Fruit fly (Drosophila melanogaster) whole organism, embryonic: ENCODE data around the gene Gdi.
A peak's percentile ranks its signal among the peaks of the same experiment; 100 is the strongest.

Experiments
- Ada2b ChIP-seq: fragments of 200-800 bp; sonication (Bioruptor generic); IDR thresholded peaks from 2 replicates; pipeline ENCODE4 v1.3.6; 2022; ENCODE audit warnings: missing biosample characterization, missing genetic modification characterization
- Atf6 ChIP-seq: fragments of 200-800 bp; sonication (Bioruptor generic); IDR thresholded peaks from 2 replicates; pipeline ENCODE4 v1.3.6; 2022; ENCODE audit warnings: missing biosample characterization, missing genetic modification characterization
- Awh ChIP-seq: fragments of 200-800 bp; sonication (Bioruptor generic); IDR thresholded peaks from 2 replicates; pipeline ENCODE4, ENCODE4 v1.3.6; 2022; ENCODE audit warnings: missing biosample characterization, missing genetic modification characterization
- B-H2 ChIP-seq: fragments of 200-800 bp; sonication (Bioruptor generic); optimal IDR thresholded peaks from 2 replicates; lab custom pipeline; 2018; ENCODE audit warnings: missing biosample characterization, mild to moderate bottlenecking, missing genetic modification characterization
- Bgb ChIP-seq: fragments of 200-800 bp; sonication (Bioruptor generic); IDR thresholded peaks from 2 replicates; pipeline ENCODE4 v1.3.6; 2022; ENCODE audit warnings: missing biosample characterization, missing genetic modification characterization; ENCODE audit not compliant: partially characterized antibody
- CG12155 ChIP-seq: fragments of 200-800 bp; sonication (Bioruptor generic); optimal IDR thresholded peaks from 3 replicates; lab custom pipeline; 2016; ENCODE audit warnings: missing biosample characterization, missing genetic modification characterization
- CG14667 ChIP-seq: fragments of 200-800 bp; sonication (Bioruptor generic); IDR thresholded peaks from 2 replicates; pipeline ENCODE4 v1.3.6; 2022; ENCODE audit warnings: missing biosample characterization, missing genetic modification characterization
- CG15011 ChIP-seq: fragments of 200-800 bp; sonication (Bioruptor generic); optimal IDR thresholded peaks from 3 replicates; lab custom pipeline; 2018; ENCODE audit warnings: missing biosample characterization, mild to moderate bottlenecking, missing genetic modification characterization
- CG15696 ChIP-seq: fragments of 200-800 bp; sonication (Bioruptor generic); optimal IDR thresholded peaks from 2 replicates; lab custom pipeline; 2019; ENCODE audit warnings: missing biosample characterization, mild to moderate bottlenecking, missing genetic modification characterization, moderate library complexity
- CG16813 ChIP-seq: fragments of 200-800 bp; sonication (Bioruptor generic); IDR thresholded peaks from 3 replicates; pipeline ENCODE4 v1.3.6; 2022; ENCODE audit warnings: missing biosample characterization, missing genetic modification characterization; ENCODE audit not compliant: partially characterized antibody
- CG17802 ChIP-seq: fragments of 200-800 bp; sonication (Bioruptor generic); optimal IDR thresholded peaks from 2 replicates; lab custom pipeline; 2018; ENCODE audit warnings: missing biosample characterization, mild to moderate bottlenecking, missing genetic modification characterization, moderate library complexity
- CG2116 ChIP-seq: fragments of 200-800 bp; sonication (Bioruptor generic); optimal IDR thresholded peaks from 3 replicates; lab custom pipeline; 2018; ENCODE audit warnings: missing biosample characterization, mild to moderate bottlenecking, missing genetic modification characterization
- CG2712 ChIP-seq: fragments of 200-800 bp; optimal IDR thresholded peaks from 3 replicates; lab custom pipeline; 2019; ENCODE audit warnings: missing biosample characterization, mild to moderate bottlenecking, missing genetic modification characterization, moderate library complexity
- CG31365 ChIP-seq: fragments of 200-800 bp; sonication (Bioruptor generic); optimal IDR thresholded peaks from 2 replicates; lab custom pipeline; 2018; ENCODE audit warnings: missing biosample characterization, mild to moderate bottlenecking, missing genetic modification characterization
- CG3163 ChIP-seq: fragments of 200-800 bp; sonication (Bioruptor generic); optimal IDR thresholded peaks from 3 replicates; lab custom pipeline; 2016; ENCODE audit warnings: missing biosample characterization, missing genetic modification characterization
- CG32767 ChIP-seq: fragments of 200-800 bp; sonication (Bioruptor generic); IDR thresholded peaks from 2 replicates; pipeline ENCODE4 v1.3.6; 2022; ENCODE audit warnings: missing biosample characterization, missing genetic modification characterization
- CG3838 ChIP-seq: fragments of 200-800 bp; sonication (Bioruptor generic); optimal IDR thresholded peaks from 3 replicates; lab custom pipeline; 2016; ENCODE audit warnings: missing biosample characterization, missing genetic modification characterization
- CG3847 ChIP-seq: fragments of 200-800 bp; sonication (Bioruptor generic); IDR thresholded peaks from 2 replicates; pipeline ENCODE4 v1.3.6; 2022; ENCODE audit warnings: missing biosample characterization, missing genetic modification characterization
- CG7745 ChIP-seq: fragments of 200-800 bp; sonication (Bioruptor generic); optimal IDR thresholded peaks from 2 replicates; lab custom pipeline; 2018; ENCODE audit warnings: missing biosample characterization, mild to moderate bottlenecking, missing genetic modification characterization, moderate library complexity
- CG8290 ChIP-seq, 3 experiments: fragments of 200-800 bp; sonication (Bioruptor generic); optimal IDR thresholded peaks; 2 replicates each; lab custom pipeline; 2016 to 2019; ENCODE audit warnings: missing biosample characterization in 3 of 3, missing genetic modification characterization in 3 of 3, mild to moderate bottlenecking in 2 of 3, moderate library complexity in 1 of 3
- CoRest ChIP-seq: fragments of 200-800 bp; sonication (Bioruptor generic); optimal IDR thresholded peaks from 3 replicates; lab custom pipeline; 2018; ENCODE audit warnings: missing biosample characterization, mild to moderate bottlenecking, missing genetic modification characterization, moderate library complexity
- Doc3 ChIP-seq: fragments of 200-800 bp; sonication (Bioruptor generic); IDR thresholded peaks from 3 replicates; pipeline ENCODE4 v1.3.6; 2022; ENCODE audit warnings: missing biosample characterization, missing genetic modification characterization; ENCODE audit not compliant: partially characterized antibody
- Dp ChIP-seq: fragments of 200-800 bp; sonication (Bioruptor generic); optimal IDR thresholded peaks from 2 replicates; lab custom pipeline; 2018; ENCODE audit warnings: missing biosample characterization, mild to moderate bottlenecking, missing genetic modification characterization, moderate library complexity
- H2.0 ChIP-seq: fragments of 200-800 bp; sonication (Bioruptor generic); IDR thresholded peaks from 2 replicates; pipeline ENCODE4 v1.3.6; 2022; ENCODE audit warnings: missing biosample characterization, missing genetic modification characterization
- Kr ChIP-seq: fragments of 200-800 bp; sonication (Bioruptor generic); optimal IDR thresholded peaks from 2 replicates; lab custom pipeline; 2017; ENCODE audit warnings: missing biosample characterization, mild to moderate bottlenecking, missing genetic modification characterization
- NC2α ChIP-seq: fragments of 200-800 bp; sonication (Bioruptor generic); optimal IDR thresholded peaks from 2 replicates; lab custom pipeline; 2016; ENCODE audit warnings: missing biosample characterization, missing genetic modification characterization
- Oaz ChIP-seq: fragments of 200-800 bp; sonication (Bioruptor generic); IDR thresholded peaks from 2 replicates; pipeline ENCODE4 v1.3.6; 2022; ENCODE audit warnings: missing biosample characterization, missing genetic modification characterization
- ara ChIP-seq: fragments of 200-800 bp; sonication (Bioruptor generic); IDR thresholded peaks from 2 replicates; pipeline ENCODE4 v1.3.6; 2022; ENCODE audit warnings: missing biosample characterization, missing genetic modification characterization
- cas ChIP-seq: fragments of 200-800 bp; sonication (Bioruptor generic); IDR thresholded peaks from 2 replicates; pipeline ENCODE4 v1.3.6; 2022; ENCODE audit warnings: missing biosample characterization, missing genetic modification characterization
- da ChIP-seq: fragments of 200-800 bp; sonication (Bioruptor generic); optimal IDR thresholded peaks from 2 replicates; lab custom pipeline; 2016; ENCODE audit warnings: missing biosample characterization, missing genetic modification characterization
- fd96Cb ChIP-seq: fragments of 200-800 bp; sonication (Bioruptor generic); optimal IDR thresholded peaks from 2 replicates; lab custom pipeline; 2018; ENCODE audit warnings: missing biosample characterization, mild to moderate bottlenecking, missing genetic modification characterization, moderate library complexity
- fru ChIP-seq: fragments of >200 bp; optimal IDR thresholded peaks from 2 replicates; lab custom pipeline; 2017
- hkb ChIP-seq, 2 experiments: fragments of 200-800 bp in 1 of 2; fragments of >200 bp in 1 of 2; sonication (Bioruptor generic) in 1 of 2; IDR thresholded peaks in 1 of 2; optimal IDR thresholded peaks in 1 of 2; 2 replicates each; pipeline versions ENCODE4 v1.3.6 to Lab custom; 2017 to 2022; ENCODE audit warnings: missing biosample characterization in 1 of 2, missing genetic modification characterization in 1 of 2
- knrl ChIP-seq: fragments of 200-800 bp; sonication (Bioruptor generic); IDR thresholded peaks from 3 replicates; pipeline ENCODE4 v1.3.6; 2022; ENCODE audit warnings: missing biosample characterization, missing genetic modification characterization; ENCODE audit not compliant: partially characterized antibody
- lov ChIP-seq, 2 experiments: fragments of 200-800 bp in 1 of 2; fragments of >200 bp in 1 of 2; sonication (Bioruptor generic) in 1 of 2; IDR thresholded peaks in 1 of 2; optimal IDR thresholded peaks in 1 of 2; 2 replicates in 1 of 2; 3 replicates in 1 of 2; pipeline versions ENCODE4 v1.3.6 to Lab custom; 2017 to 2022; ENCODE audit warnings: missing biosample characterization in 1 of 2, missing genetic modification characterization in 1 of 2
- maf-S ChIP-seq: fragments of 200-800 bp; sonication (Bioruptor generic); optimal IDR thresholded peaks from 2 replicates; lab custom pipeline; 2016; ENCODE audit warnings: missing biosample characterization, missing genetic modification characterization
- odd ChIP-seq: fragments of 200-800 bp; sonication (Bioruptor generic); optimal IDR thresholded peaks from 2 replicates; lab custom pipeline; 2017; ENCODE audit warnings: missing biosample characterization, mild to moderate bottlenecking, missing genetic modification characterization
- prd ChIP-seq, 3 experiments: fragments of >200 bp in 2 of 3; fragments of 200-800 bp in 1 of 3; sonication (Bioruptor generic) in 1 of 3; optimal IDR thresholded peaks in 2 of 3; IDR thresholded peaks in 1 of 3; 2 replicates in 2 of 3; 3 replicates in 1 of 3; pipeline versions ENCODE4 v1.3.6 to Lab custom; 2017 to 2022; ENCODE audit warnings: missing biosample characterization in 1 of 3, missing genetic modification characterization in 1 of 3
- pum ChIP-seq: fragments of 200-800 bp; sonication (Bioruptor generic); optimal IDR thresholded peaks from 2 replicates; lab custom pipeline; 2016; ENCODE audit warnings: missing biosample characterization, missing genetic modification characterization
- shn ChIP-seq: fragments of 200-800 bp; sonication (Bioruptor generic); optimal IDR thresholded peaks from 3 replicates; lab custom pipeline; 2016; ENCODE audit warnings: missing biosample characterization, missing genetic modification characterization
- slou ChIP-seq: fragments of 200-800 bp; sonication (Bioruptor generic); optimal IDR thresholded peaks from 3 replicates; lab custom pipeline; 2016; ENCODE audit warnings: missing biosample characterization, missing genetic modification characterization
- sob ChIP-seq: fragments of 200-800 bp; sonication (Bioruptor generic); IDR thresholded peaks from 2 replicates; pipeline ENCODE4 v1.3.6; 2022; ENCODE audit warnings: missing biosample characterization, missing genetic modification characterization
- tll ChIP-seq, 2 experiments: fragments of 200-800 bp in 1 of 2; fragments of >200 bp in 1 of 2; sonication (Bioruptor generic) in 1 of 2; optimal IDR thresholded peaks; 2 replicates each; lab custom pipeline; 2017 to 2019; ENCODE audit warnings: missing biosample characterization in 2 of 2, missing genetic modification characterization in 2 of 2, mild to moderate bottlenecking in 1 of 2, moderate library complexity in 1 of 2
- tna ChIP-seq: fragments of 200-800 bp; sonication (Bioruptor generic); IDR thresholded peaks from 2 replicates; pipeline ENCODE4 v1.3.6; 2022; ENCODE audit warnings: missing biosample characterization, missing genetic modification characterization; ENCODE audit not compliant: partially characterized antibody
- trem ChIP-seq: fragments of 200-800 bp; optimal IDR thresholded peaks from 3 replicates; lab custom pipeline; 2019; ENCODE audit warnings: missing biosample characterization, mild to moderate bottlenecking, missing genetic modification characterization, moderate library complexity
- trh ChIP-seq: fragments of 200-800 bp; sonication (Bioruptor generic); optimal IDR thresholded peaks from 2 replicates; lab custom pipeline; 2016; ENCODE audit warnings: missing biosample characterization, missing genetic modification characterization
- usp ChIP-seq: fragments of >200 bp; optimal IDR thresholded peaks from 2 replicates; lab custom pipeline; 2017; ENCODE audit warnings: missing biosample characterization, missing genetic modification characterization

Gdi gene

DNA sequence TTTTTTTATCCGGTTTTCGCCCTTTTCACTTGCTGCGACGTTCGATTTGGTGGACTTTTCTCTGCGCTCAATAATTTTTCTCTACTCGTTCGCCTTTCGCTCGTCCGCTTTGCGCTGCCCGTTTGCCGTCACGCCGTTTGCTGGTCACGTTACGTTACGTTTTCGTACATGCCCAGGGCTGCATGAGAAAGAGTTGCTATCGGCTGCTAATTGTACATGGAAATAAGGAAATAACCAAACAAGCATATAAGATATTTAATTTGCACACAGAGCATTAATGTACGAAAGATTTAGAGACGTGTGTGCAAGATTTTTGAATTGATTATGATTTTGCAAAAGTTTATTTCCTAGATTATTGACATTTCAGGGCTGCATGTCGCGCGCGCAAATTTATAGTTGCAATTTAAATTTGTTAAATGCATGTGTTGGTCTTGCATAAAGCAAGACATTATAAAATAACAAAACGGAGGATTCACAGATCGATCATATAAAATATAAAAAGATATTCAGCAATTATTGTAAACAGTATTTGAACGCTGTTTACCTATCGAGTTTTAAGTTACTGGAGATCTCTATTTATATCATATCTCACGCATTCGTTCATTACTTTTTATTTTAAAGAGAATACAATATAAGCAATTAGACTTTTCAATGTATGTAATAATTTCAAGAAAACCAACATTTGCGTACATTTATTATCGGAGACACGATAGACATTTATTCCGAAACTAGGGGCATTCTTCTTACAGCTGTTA, at the start of gene Gdi (continued):
- peak; percentile 1 for TF ChIP-seq CG15696 (tag; lab: Kevin White, UChicago)
- no peak for TF ChIP-seq CG7745
- TF ChIP-seq Doc3 (GFP tag; lab: Robert Waterston, UW) = peak; percentile 34; the same call in 2 of the 3 replicates
- no peak for TF ChIP-seq CG31365
- TF ChIP-seq H2.0 (GFP tag; lab: Robert Waterston, UW) = no peak
- no peak for TF ChIP-seq trh (GFP tag; lab: Kevin White, UChicago)
- TF ChIP-seq da (GFP tag; lab: Kevin White, UChicago) = no peak
- TF ChIP-seq fru (lab: Kevin White, UChicago) = peak; percentile 30
- TF ChIP-seq usp (GFP tag; lab: Kevin White, UChicago) = no peak
- TF ChIP-seq CG3838 (GFP tag; lab: Kevin White, UChicago) = no peak
- peak; percentile 95 for TF ChIP-seq CG2116 (GFP tag; lab: Kevin White, UChicago)
- TF ChIP-seq trem = peak; percentile 17
- TF ChIP-seq CoRest = peak; percentile 42
- no peak for TF ChIP-seq fd96Cb (tag; lab: Kevin White, UChicago)
- TF ChIP-seq CG17802 (tag; lab: Kevin White, UChicago) = no peak
- TF ChIP-seq knrl = 0 out of 3 replicates have a peak, but pooled peaks have one; percentile 37
- TF ChIP-seq CG2712 (tag; lab: Kevin White, UChicago) = peak; percentile 31
- peak; percentile 26 for TF ChIP-seq maf-S
- no peak for TF ChIP-seq odd (GFP tag; lab: Kevin White, UChicago)
- no peak for TF ChIP-seq Awh (GFP tag; lab: Robert Waterston, UW)
- TF ChIP-seq tna (GFP tag; lab: Robert Waterston, UW) = no peak
- no peak for TF ChIP-seq CG8290 (GFP tag; optimal IDR thresholded peaks at IDR 0.05; lab: Kevin White, UChicago)
- peak in 1 of 2 experiments; percentile 44 for TF ChIP-seq CG8290 (tag; optimal IDR thresholded peaks at IDR 0.05; lab: Kevin White, UChicago)
- no peak for TF ChIP-seq CG3163 (GFP tag; lab: Kevin White, UChicago)
- no peak for TF ChIP-seq tll (GFP tag; optimal IDR thresholded peaks at IDR 0.05; lab: Kevin White, UChicago)
- peak; percentile 30 for TF ChIP-seq slou
- no peak for TF ChIP-seq lov (optimal IDR thresholded peaks at IDR 0.05; lab: Kevin White, UChicago)
- TF ChIP-seq lov (GFP tag; IDR thresholded peaks at IDR 0.05; lab: Robert Waterston, UW) = no peak
- peak; percentile 75 for TF ChIP-seq Dp (GFP tag; lab: Kevin White, UChicago)
- TF ChIP-seq hkb (optimal IDR thresholded peaks at IDR 0.05; lab: Kevin White, UChicago) = no peak
- TF ChIP-seq hkb (GFP tag; IDR thresholded peaks at IDR 0.05; lab: Robert Waterston, UW) = 0 out of 2 replicates have a peak, but pooled peaks have one; percentile 23
- TF ChIP-seq cas (GFP tag; lab: Robert Waterston, UW) = no peak
- TF ChIP-seq sob (GFP tag; lab: Robert Waterston, UW) = peak; percentile 49; the same call in 1 of the 2 replicates
- no peak for TF ChIP-seq Oaz
- TF ChIP-seq CG32767 (GFP tag; lab: Robert Waterston, UW) = no peak
- no peak for TF ChIP-seq CG14667
- no peak for TF ChIP-seq ara (GFP tag; lab: Robert Waterston, UW)
- no peak for TF ChIP-seq prd (optimal IDR thresholded peaks at IDR 0.05; lab: Kevin White, UChicago)
- peak; percentile 19; the same call in 1 of the 3 replicates for TF ChIP-seq prd (GFP tag; IDR thresholded peaks at IDR 0.05; lab: Robert Waterston, UW)
- TF ChIP-seq pum (GFP tag; lab: Kevin White, UChicago) = peak; percentile 14
- TF ChIP-seq CG3847 (GFP tag; lab: Robert Waterston, UW) = peak; percentile 34; the same call in 1 of the 2 replicates
- TF ChIP-seq CG12155 (GFP tag; lab: Kevin White, UChicago) = peak; percentile 61
- TF ChIP-seq NC2α (GFP tag; lab: Kevin White, UChicago) = no peak
- TF ChIP-seq Kr (GFP tag; lab: Kevin White, UChicago) = no peak
- TF ChIP-seq B-H2 (GFP tag; lab: Kevin White, UChicago) = peak; percentile 43
- no peak for TF ChIP-seq Ada2b (GFP tag; lab: Robert Waterston, UW)
- peak; percentile 23 for TF ChIP-seq Bgb (GFP tag; lab: Robert Waterston, UW)
- 0 out of 2 replicates have a peak, but pooled peaks have one; percentile 35 for TF ChIP-seq Atf6 (GFP tag; lab: Robert Waterston, UW)
- peak; percentile 11 for TF ChIP-seq shn (GFP tag; lab: Kevin White, UChicago)
- TF ChIP-seq CG16813 (GFP tag; lab: Robert Waterston, UW) = 0 out of 3 replicates have a peak, but pooled peaks have one; percentile 6
- TF ChIP-seq CG15011 = no peak
